Worm (Caenorhabditis elegans): ENCODE measurements around the gene T13C2.2.
A peak's percentile ranks its signal among the peaks of the same experiment; 100 is the strongest.

T13C2.2 gene

ce11 chrII:6808539-6808938 lies 16.5 kb downstream of the T13C2.2 start:
- no peak for TF ChIP-seq let-526 (GFP tag; IDR thresholded peaks at IDR 0.05)
- no peak for TF ChIP-seq nfyb-1 (GFP tag; IDR thresholded peaks at IDR 0.05)
- no peak for TF ChIP-seq ceh-58 (GFP tag; IDR thresholded peaks at IDR 0.05)
- no peak for TF ChIP-seq unc-62 (GFP tag; optimal IDR thresholded peaks at IDR 0.05)
- no peak for TF ChIP-seq him-1 (tag; optimal IDR thresholded peaks at IDR 0.05)
- peak; percentile 8 for TF ChIP-seq K12H6.12 (tag; optimal IDR thresholded peaks at IDR 0.05)

- TF ChIP-seq Y95B8A.8 (GFP tag; IDR thresholded peaks at IDR 0.05) (no peak), ccch-3 (GFP tag; optimal IDR thresholded peaks at IDR 0.05) (no peak), hmg-20 (GFP tag; IDR thresholded peaks at IDR 0.05) (no peak), akir-1 (GFP tag; optimal IDR thresholded peaks at IDR 0.05) (no peak), snpc-1.1 (tag; optimal IDR thresholded peaks at IDR 0.05; ENCODE audit: insufficient read depth) (no peak), lag-1 (GFP tag; IDR thresholded peaks at IDR 0.05) (no peak), lir-1 (GFP tag; conservative IDR thresholded peaks at IDR 0.05) (no peak), ama-1 (optimal IDR thresholded peaks at IDR 0.05) (no peak), ama-1 (GFP tag; optimal IDR thresholded peaks at IDR 0.05) (no peak), rec-8 (tag; optimal IDR thresholded peaks at IDR 0.05) (no peak), hmg-1.2 (GFP tag; IDR thresholded peaks at IDR 0.05) (no peak), Y53F4B.3 (GFP tag; IDR thresholded peaks at IDR 0.05) (no peak)
Observed at ce11 chrII:6810663-6811062, 18.7 kb downstream of the T13C2.2 start, which contains the start of gene snt-1. Gene snt-1, plus strand, starts transcription at chrII:6810963.

ce11 chrII:6812514-6812913 lies 20.5 kb downstream of the T13C2.2 start:
- TF ChIP-seq ztf-6 (GFP tag; IDR thresholded peaks at IDR 0.05): no peak
- TF ChIP-seq rec-8 (tag; optimal IDR thresholded peaks at IDR 0.05): no peak

ce11 chrII:6816324-6816723 lies 24.3 kb downstream of the T13C2.2 start:
- TF ChIP-seq nfya-2 (GFP tag; IDR thresholded peaks at IDR 0.05) (no peak), efl-1 (GFP tag; optimal IDR thresholded peaks at IDR 0.05) (no peak), unc-62 (GFP tag; optimal IDR thresholded peaks at IDR 0.05) (no peak), ztf-3 (GFP tag; optimal IDR thresholded peaks at IDR 0.05) (no peak), Y79H2A.3 (GFP tag; conservative IDR thresholded peaks at IDR 0.05) (no peak), aptf-3 (GFP tag; IDR thresholded peaks at IDR 0.05) (no peak), hmg-1.2 (GFP tag; IDR thresholded peaks at IDR 0.05) (no peak), fkh-3 (tag; optimal IDR thresholded peaks at IDR 0.05) (no peak), snpc-1.3 (tag; optimal IDR thresholded peaks at IDR 0.05; ENCODE audit: insufficient read depth) (no peak), Y53G8AR.9 (GFP tag; conservative IDR thresholded peaks at IDR 0.05) (no peak), B0261.1 (tag; optimal IDR thresholded peaks at IDR 0.05) (no peak), K11D2.4 (GFP tag; IDR thresholded peaks at IDR 0.05) (no peak), ccch-3 (GFP tag; optimal IDR thresholded peaks at IDR 0.05) (no peak)

ce11 chrII:6820278-6820971 lies 28.4 kb downstream of the T13C2.2 start:
- no peak for TF ChIP-seq nhr-179 (tag; optimal IDR thresholded peaks at IDR 0.05)
- TF ChIP-seq hmg-20 (GFP tag; IDR thresholded peaks at IDR 0.05): no peak
- 0 out of 2 replicates have a peak, but pooled peaks have one; percentile 25 for TF ChIP-seq lin-26 (GFP tag; IDR thresholded peaks at IDR 0.05)
